Worm (Caenorhabditis elegans) whole organism, mixed stage, embryonic: Measurements from ENCODE around the gene ZC250.5.

Experiments used
- bed-3 ChIP-seq: fragments of 200-800 bp; sonication (Bioruptor generic); optimal IDR thresholded peaks from 3 replicates; lab custom pipeline; 2018; ENCODE audit warnings: mild to moderate bottlenecking, missing genetic modification characterization, moderate library complexity, missing compliant biosample characterization
- blmp-1 ChIP-seq: fragments of 150-350 bp; optimal IDR thresholded peaks from 2 replicates; lab custom pipeline; 2014; ENCODE audit warnings: missing biosample characterization, missing genetic modification characterization
- ceh-39 ChIP-seq: fragments of 150-350 bp; optimal IDR thresholded peaks from 2 replicates; lab custom pipeline; 2014; ENCODE audit warnings: missing biosample characterization, missing genetic modification characterization
- ceh-43 ChIP-seq: fragments of 200-800 bp; sonication (Bioruptor generic); optimal IDR thresholded peaks from 2 replicates; lab custom pipeline; 2018; ENCODE audit warnings: mild to moderate bottlenecking, missing genetic modification characterization, moderate library complexity, missing compliant biosample characterization
- ceh-83 ChIP-seq: fragments of 200-800 bp; sonication (Bioruptor generic); optimal IDR thresholded peaks from 2 replicates; lab custom pipeline; 2018; ENCODE audit warnings: mild to moderate bottlenecking, missing genetic modification characterization, missing compliant biosample characterization
- ces-1 ChIP-seq: fragments of 150-350 bp; optimal IDR thresholded peaks from 2 replicates; lab custom pipeline; 2014; ENCODE audit warnings: missing biosample characterization, missing genetic modification reagents, missing genetic modification characterization
- cnd-1 ChIP-seq: fragments of 200-800 bp; sonication (Bioruptor generic); optimal IDR thresholded peaks from 2 replicates; lab custom pipeline; 2018; ENCODE audit warnings: mild to moderate bottlenecking, missing genetic modification characterization, missing compliant biosample characterization
- drap-1 ChIP-seq: fragments of 200-800 bp; sonication (Bioruptor generic); optimal IDR thresholded peaks from 3 replicates; lab custom pipeline; 2018; ENCODE audit warnings: mild to moderate bottlenecking, missing genetic modification characterization, missing compliant biosample characterization
- elt-3 ChIP-seq: fragments of 150-350 bp; optimal IDR thresholded peaks from 2 replicates; lab custom pipeline; 2014; ENCODE audit warnings: missing biosample characterization, missing genetic modification characterization
- flh-1 ChIP-seq: fragments of 200-800 bp; sonication (Bioruptor generic); optimal IDR thresholded peaks from 2 replicates; lab custom pipeline; 2018; ENCODE audit warnings: mild to moderate bottlenecking, missing genetic modification characterization, moderate library complexity, missing compliant biosample characterization
- ham-2 ChIP-seq: fragments of 200-800 bp; sonication (Bioruptor generic); optimal IDR thresholded peaks from 2 replicates; lab custom pipeline; 2018; ENCODE audit warnings: mild to moderate bottlenecking, missing genetic modification characterization, missing compliant biosample characterization
- hlh-1 ChIP-seq: fragments of 150-350 bp; optimal IDR thresholded peaks from 2 replicates; lab custom pipeline; 2014; ENCODE audit warnings: missing biosample characterization, missing genetic modification reagents, missing genetic modification characterization
- lin-13 ChIP-seq: fragments of 150-350 bp; optimal IDR thresholded peaks from 2 replicates; lab custom pipeline; 2014; ENCODE audit warnings: missing biosample characterization, missing genetic modification characterization
- lin-32 ChIP-seq: fragments of 200-800 bp; sonication (Bioruptor generic); optimal IDR thresholded peaks from 2 replicates; lab custom pipeline; 2018; ENCODE audit warnings: mild to moderate bottlenecking, missing genetic modification characterization, missing compliant biosample characterization
- mab-5 ChIP-seq: fragments of 150-350 bp; optimal IDR thresholded peaks from 2 replicates; lab custom pipeline; 2014; ENCODE audit warnings: missing biosample characterization, missing genetic modification characterization
- mep-1 ChIP-seq: fragments of 150-350 bp; optimal IDR thresholded peaks from 2 replicates; lab custom pipeline; 2017; ENCODE audit warnings: missing biosample characterization, missing genetic modification reagents, missing genetic modification characterization, inconsistent platforms
- mls-2 ChIP-seq: sonication (generic microtip); optimal IDR thresholded peaks from 2 replicates; lab custom pipeline; 2016; ENCODE audit warnings: mild to moderate bottlenecking, missing genetic modification characterization, moderate library complexity, missing compliant biosample characterization
- nhr-12 ChIP-seq: fragments of 150-350 bp; optimal IDR thresholded peaks from 2 replicates; lab custom pipeline; 2014; ENCODE audit warnings: missing biosample characterization, missing genetic modification characterization
- nhr-2 ChIP-seq: fragments of 150-350 bp; optimal IDR thresholded peaks from 2 replicates; lab custom pipeline; 2014; ENCODE audit warnings: missing biosample characterization, missing genetic modification characterization
- nhr-237 ChIP-seq: fragments of 150-350 bp; optimal IDR thresholded peaks from 2 replicates; lab custom pipeline; 2014; ENCODE audit warnings: missing biosample characterization, missing genetic modification characterization
- nhr-28 ChIP-seq: fragments of 150-350 bp; optimal IDR thresholded peaks from 2 replicates; lab custom pipeline; 2014; ENCODE audit warnings: missing biosample characterization, missing genetic modification characterization
- nhr-76 ChIP-seq: sonication (generic microtip); optimal IDR thresholded peaks from 2 replicates; lab custom pipeline; 2017; ENCODE audit warnings: missing biosample characterization, missing genetic modification characterization
- snpc-4 ChIP-seq: fragments of 150-350 bp; optimal IDR thresholded peaks from 2 replicates; lab custom pipeline; 2014; ENCODE audit warnings: missing biosample characterization, missing genetic modification characterization
- sptf-1 ChIP-seq: sonication (generic microtip); optimal IDR thresholded peaks from 2 replicates; lab custom pipeline; 2017; ENCODE audit warnings: mild to moderate bottlenecking, missing genetic modification characterization, moderate library complexity, missing compliant biosample characterization
- tbx-8 ChIP-seq: fragments of 200-800 bp; sonication (Bioruptor generic); optimal IDR thresholded peaks from 2 replicates; lab custom pipeline; 2018; ENCODE audit warnings: mild to moderate bottlenecking, missing genetic modification characterization, moderate library complexity, missing compliant biosample characterization
- unc-120 ChIP-seq: sonication (generic microtip); optimal IDR thresholded peaks from 2 replicates; lab custom pipeline; 2017; ENCODE audit warnings: missing genetic modification characterization, missing compliant biosample characterization; ENCODE audit not compliant: poor library complexity, severe bottlenecking
- unc-39 ChIP-seq: fragments of 150-350 bp; optimal IDR thresholded peaks from 2 replicates; lab custom pipeline; 2014; ENCODE audit warnings: missing biosample characterization, missing genetic modification characterization
- unc-62 ChIP-seq: fragments of 150-350 bp; optimal IDR thresholded peaks from 2 replicates; lab custom pipeline; 2014; ENCODE audit warnings: missing biosample characterization, missing genetic modification reagents, missing genetic modification characterization

ZC250.5 gene

DNA sequence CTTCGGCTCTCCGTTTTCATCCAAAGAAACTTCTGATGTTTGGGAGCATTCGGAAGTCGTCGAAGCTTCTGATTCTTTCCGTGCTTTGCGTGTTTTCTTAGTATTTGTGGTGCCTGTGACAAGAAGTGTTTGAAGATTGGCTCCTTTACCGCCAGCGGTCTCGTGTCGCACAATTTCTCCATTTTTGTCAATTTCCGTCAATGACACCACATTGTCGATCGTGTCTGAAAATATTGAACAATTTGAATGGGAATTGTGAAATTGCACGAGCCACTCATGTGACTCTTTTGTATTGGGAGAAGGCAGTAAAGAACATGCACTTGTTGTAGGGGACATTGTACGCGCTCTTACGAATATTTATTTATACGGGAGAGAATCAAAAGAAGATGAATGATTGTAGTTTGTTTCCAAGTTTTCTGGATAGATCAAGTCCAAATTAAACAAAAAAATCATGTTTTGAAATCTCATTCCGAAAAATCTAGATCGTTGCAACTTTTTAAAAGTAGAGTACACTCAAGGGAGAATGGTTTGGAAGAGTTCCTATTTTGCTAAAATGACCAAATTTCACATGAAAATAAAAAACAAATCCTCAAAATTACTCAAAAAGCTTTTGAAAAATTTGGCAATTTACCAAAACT lies 37.1 kb downstream of the ZC250.5 start:
- no peak for TF ChIP-seq sptf-1 (tag; lab: Kevin White, UChicago)
- no peak for TF ChIP-seq bed-3 (GFP tag; lab: Kevin White, UChicago)
- no peak for TF ChIP-seq ces-1 (GFP tag; lab: Kevin White, UChicago)
- TF ChIP-seq mep-1 (tag; lab: Kevin White, UChicago) = no peak
- no peak for TF ChIP-seq mab-5 (tag; lab: Kevin White, UChicago)
- no peak for TF ChIP-seq mls-2 (tag; lab: Kevin White, UChicago)
- TF ChIP-seq, all 35 proteins: peak for 0

ce11 chrV:5843415-5844337 lies 38.1 kb downstream of the ZC250.5 start:
- no peak for TF ChIP-seq tbx-8 (GFP tag; lab: Kevin White, UChicago)
- no peak for TF ChIP-seq bed-3 (GFP tag; lab: Kevin White, UChicago)
- TF ChIP-seq ceh-39 (tag; lab: Kevin White, UChicago) = no peak
- TF ChIP-seq nhr-12 (tag; lab: Kevin White, UChicago) = no peak
- TF ChIP-seq unc-62 (GFP tag; lab: Kevin White, UChicago) = no peak
- peak; percentile 6 for TF ChIP-seq drap-1 (GFP tag; lab: Kevin White, UChicago)
- TF ChIP-seq ceh-83 (GFP tag; lab: Kevin White, UChicago) = peak; percentile 13

DNA sequence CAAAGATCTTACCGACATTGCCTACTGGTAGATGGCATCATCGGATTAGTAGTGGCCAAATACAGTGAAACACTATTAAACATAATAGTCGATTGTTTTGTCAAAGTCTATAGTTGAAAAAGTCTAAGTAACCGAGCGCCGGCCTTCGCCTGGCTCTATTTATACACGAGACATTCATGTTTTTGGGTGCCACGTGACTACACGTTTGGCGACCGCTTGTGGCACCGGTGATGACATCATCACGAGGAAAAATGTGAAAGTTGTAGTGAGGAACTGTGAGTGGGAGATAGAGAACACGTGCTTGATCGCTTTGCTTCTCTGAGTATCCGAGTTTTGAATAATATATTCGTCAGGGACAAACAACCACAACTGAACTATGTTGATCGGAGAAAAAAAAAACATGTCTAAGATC lies 38.8 kb downstream of the ZC250.5 start:
- TF ChIP-seq nhr-237 (tag; lab: Kevin White, UChicago) (no peak), blmp-1 (tag; lab: Kevin White, UChicago) (no peak), cnd-1 (no peak), nhr-2 (tag; lab: Kevin White, UChicago) (no peak)

- TF ChIP-seq nhr-2 (tag; lab: Kevin White, UChicago) = no peak
- no peak for TF ChIP-seq mep-1 (tag; lab: Kevin White, UChicago)
- TF ChIP-seq bed-3 (GFP tag; lab: Kevin White, UChicago) = no peak
- no peak for TF ChIP-seq mab-5 (tag; lab: Kevin White, UChicago)
- no peak for TF ChIP-seq lin-13 (tag; lab: Kevin White, UChicago)
- TF ChIP-seq snpc-4 = no peak
- TF ChIP-seq blmp-1 (tag; lab: Kevin White, UChicago) = no peak
- TF ChIP-seq nhr-76 (tag; lab: Kevin White, UChicago) = no peak
- TF ChIP-seq tbx-8 (GFP tag; lab: Kevin White, UChicago) = no peak
- no peak for TF ChIP-seq nhr-28 (tag; lab: Kevin White, UChicago)
- TF ChIP-seq lin-32 (GFP tag; lab: Kevin White, UChicago) = no peak
- TF ChIP-seq elt-3 (tag; lab: Kevin White, UChicago) = no peak
- TF ChIP-seq ceh-83 (GFP tag; lab: Kevin White, UChicago) = no peak
- TF ChIP-seq ceh-43 (GFP tag; lab: Kevin White, UChicago) = no peak
- TF ChIP-seq ceh-39 (tag; lab: Kevin White, UChicago) = no peak
- no peak for TF ChIP-seq cnd-1
- TF ChIP-seq ham-2 (GFP tag; lab: Kevin White, UChicago) = no peak
- no peak for TF ChIP-seq hlh-1 (tag; lab: Kevin White, UChicago)
- TF ChIP-seq unc-39 = no peak
Measured at ce11 chrV:5845162-5845561, 39.6 kb downstream of the ZC250.5 start.

- TF ChIP-seq unc-120 (peak; percentile 15), flh-1 (no peak)
- TF ChIP-seq, all 35 proteins: peak for 1
Measured at ce11 chrV:5845669-5846189, 40.2 kb downstream of the ZC250.5 start, which contains the start of gene F26F12.3. Gene F26F12.3 (minus strand): TSS chrV:5845719.
